Fruit fly (Drosophila melanogaster) Kc167 (cell line): Measurements from ENCODE around the gene CG31806.

ENCODE experiments used
- Myc ChIP-seq: fragments of >200 bp; optimal IDR thresholded peaks from 2 replicates; lab custom pipeline; 2017; ENCODE audit warnings: missing external identifiers
- Sin3A ChIP-seq: fragments of >200 bp; optimal IDR thresholded peaks from 2 replicates; lab custom pipeline; 2018; ENCODE audit warnings: missing external identifiers
- h ChIP-seq: fragments of >200 bp; optimal IDR thresholded peaks from 3 replicates; lab custom pipeline; 2018; ENCODE audit warnings: missing external identifiers
- insv ChIP-seq: fragments of >200 bp; optimal IDR thresholded peaks from 3 replicates; lab custom pipeline; 2018; ENCODE audit warnings: missing external identifiers
- psq ChIP-seq: fragments of >200 bp; optimal IDR thresholded peaks from 2 replicates; lab custom pipeline; 2017; ENCODE audit warnings: missing external identifiers
- ttk ChIP-seq: sonication (Bioruptor generic); optimal IDR thresholded peaks from 2 replicates; lab custom pipeline; 2017; ENCODE audit warnings: missing external identifiers

CG31806 gene

dm6 chr2L:16984678-16985077 lies at the start of gene CG31806:
Gene CG31806, plus strand, starts transcription at chr2L:16984978.
- TF ChIP-seq ttk (lab: Kevin White, UChicago) (no peak), h (lab: Kevin White, UChicago) (no peak), psq (lab: Kevin White, UChicago) (no peak), insv (no peak), Sin3A (lab: Kevin White, UChicago) (no peak), Myc (no peak)

- TF ChIP-seq ttk (lab: Kevin White, UChicago) (no peak), Myc (no peak), insv (no peak)
Observed at dm6 chr2L:16972788-16973187, 12.0 kb upstream of the CG31806 start, which contains the start of gene beat-IIIb. Gene beat-IIIb, plus strand, starts transcription at chr2L:16973091.

dm6 chr2L:16982201-16982600 lies 2.6 kb upstream of the CG31806 start, which contains the start of gene CG44406:
Gene CG44406, minus strand, starts transcription at chr2L:16982301.
- TF ChIP-seq ttk (lab: Kevin White, UChicago) (no peak), psq (lab: Kevin White, UChicago) (no peak), Myc (no peak), h (lab: Kevin White, UChicago) (no peak), Sin3A (lab: Kevin White, UChicago) (no peak), insv (no peak)

- TF ChIP-seq ttk (lab: Kevin White, UChicago) (no peak), insv (no peak), Myc (no peak), h (lab: Kevin White, UChicago) (no peak), psq (lab: Kevin White, UChicago) (no peak), Sin3A (lab: Kevin White, UChicago) (no peak)
Observed at dm6 chr2L:16996343-16996742, 11.6 kb downstream of the CG31806 start.

- TF ChIP-seq h (lab: Kevin White, UChicago) (no peak), insv (no peak), Myc (no peak), Sin3A (lab: Kevin White, UChicago) (no peak), ttk (lab: Kevin White, UChicago) (no peak), psq (lab: Kevin White, UChicago) (no peak)
Observed at dm6 chr2L:17014600-17014999, 29.8 kb downstream of the CG31806 start, which contains the start of gene CG6304. Gene CG6304, minus strand, starts transcription at chr2L:17014700.

dm6 chr2L:17027503-17027902 lies 42.7 kb downstream of the CG31806 start:
- TF ChIP-seq Sin3A (lab: Kevin White, UChicago) (no peak), h (lab: Kevin White, UChicago) (no peak), ttk (lab: Kevin White, UChicago) (no peak), insv (no peak), psq (lab: Kevin White, UChicago) (no peak), Myc (no peak)
